Fruit fly (Drosophila melanogaster) Kc167 (cell line): Measurements from ENCODE around the gene CG32259.

Experiments used
- Sin3A ChIP-seq: fragments of >200 bp; optimal IDR thresholded peaks from 2 replicates; lab custom pipeline; 2018; ENCODE audit warnings: missing external identifiers
- h ChIP-seq: fragments of >200 bp; optimal IDR thresholded peaks from 3 replicates; lab custom pipeline; 2018; ENCODE audit warnings: missing external identifiers

dm6 chr3L:4096546-4096945 lies 27.4 kb downstream of the CG32259 start:
- no peak for TF ChIP-seq h
- no peak for TF ChIP-seq Sin3A
